Fruit fly (Drosophila melanogaster) whole organism, embryonic: Measurements from ENCODE around the gene CG6431.
A peak's percentile ranks its signal among the peaks of the same experiment; 100 is the strongest.

Experiments
- Asciz ChIP-seq: fragments of 200-800 bp; sonication (Bioruptor generic); optimal IDR thresholded peaks from 2 replicates; lab custom pipeline; 2017; ENCODE audit warnings: missing biosample characterization, mild to moderate bottlenecking, missing genetic modification characterization, missing genetic modification reagents
- B-H2 ChIP-seq: fragments of 200-800 bp; sonication (Bioruptor generic); optimal IDR thresholded peaks from 2 replicates; lab custom pipeline; 2018; ENCODE audit warnings: missing biosample characterization, mild to moderate bottlenecking, missing genetic modification characterization
- BEAF-32 ChIP-seq: fragments of 200-800 bp; sonication (Bioruptor generic); optimal IDR thresholded peaks from 3 replicates; lab custom pipeline; 2017; ENCODE audit warnings: missing biosample characterization, missing genetic modification characterization, mild to moderate bottlenecking, moderate library complexity, missing genetic modification reagents
- CG10267 ChIP-seq: fragments of 200-800 bp; sonication (Bioruptor generic); optimal IDR thresholded peaks from 2 replicates; lab custom pipeline; 2018; ENCODE audit warnings: missing biosample characterization, mild to moderate bottlenecking, missing genetic modification characterization, moderate library complexity
- CG10321 ChIP-seq: fragments of 200-800 bp; sonication (Bioruptor generic); IDR thresholded peaks from 2 replicates; pipeline ENCODE4 v1.3.6; 2022; ENCODE audit warnings: missing biosample characterization, missing genetic modification characterization
- CG11560 ChIP-seq: fragments of 200-800 bp; sonication (Bioruptor generic); IDR thresholded peaks from 3 replicates; pipeline ENCODE4 v1.3.6; 2022; ENCODE audit warnings: missing biosample characterization, missing genetic modification characterization
- CG12769 ChIP-seq: fragments of 200-800 bp; sonication (Bioruptor generic); optimal IDR thresholded peaks from 2 replicates; lab custom pipeline; 2019; ENCODE audit warnings: missing biosample characterization, mild to moderate bottlenecking, missing genetic modification characterization, moderate library complexity
- CG13287 ChIP-seq: fragments of 200-800 bp; sonication (Bioruptor generic); IDR thresholded peaks from 2 replicates; pipeline ENCODE4 v1.3.6; 2022; ENCODE audit warnings: missing biosample characterization, missing genetic modification characterization; ENCODE audit not compliant: partially characterized antibody
- CG13775 ChIP-seq: fragments of 200-800 bp; sonication (Bioruptor generic); optimal IDR thresholded peaks from 3 replicates; lab custom pipeline; 2017; ENCODE audit warnings: missing biosample characterization, mild to moderate bottlenecking, missing genetic modification characterization
- CG14441 ChIP-seq: fragments of 200-800 bp; sonication (Bioruptor generic); IDR thresholded peaks from 2 replicates; pipeline ENCODE4 v1.3.6; 2022; ENCODE audit warnings: missing biosample characterization, missing genetic modification characterization
- CG14667 ChIP-seq: fragments of 200-800 bp; sonication (Bioruptor generic); IDR thresholded peaks from 2 replicates; pipeline ENCODE4 v1.3.6; 2022; ENCODE audit warnings: missing biosample characterization, missing genetic modification characterization
- CG15011 ChIP-seq: fragments of 200-800 bp; sonication (Bioruptor generic); optimal IDR thresholded peaks from 3 replicates; lab custom pipeline; 2018; ENCODE audit warnings: missing biosample characterization, mild to moderate bottlenecking, missing genetic modification characterization
- CG1529 ChIP-seq: fragments of 200-800 bp; sonication (Bioruptor generic); optimal IDR thresholded peaks from 3 replicates; lab custom pipeline; 2018; ENCODE audit warnings: missing biosample characterization, missing genetic modification characterization
- CG17568 ChIP-seq: fragments of 200-800 bp; sonication (Bioruptor generic); optimal IDR thresholded peaks from 2 replicates; lab custom pipeline; 2018; ENCODE audit warnings: missing biosample characterization, mild to moderate bottlenecking, missing genetic modification characterization, moderate library complexity
- CG17829 ChIP-seq: fragments of 200-800 bp; optimal IDR thresholded peaks from 2 replicates; lab custom pipeline; 2019; ENCODE audit warnings: missing biosample characterization, mild to moderate bottlenecking, missing genetic modification characterization, moderate library complexity
- CG18011 ChIP-seq: fragments of 200-800 bp; sonication (Bioruptor generic); optimal IDR thresholded peaks from 2 replicates; lab custom pipeline; 2017; ENCODE audit warnings: missing biosample characterization, missing genetic modification characterization, mild to moderate bottlenecking, moderate library complexity, missing genotype
- CG18476 ChIP-seq: fragments of 200-800 bp; sonication (Bioruptor generic); optimal IDR thresholded peaks from 2 replicates; lab custom pipeline; 2016; ENCODE audit warnings: missing biosample characterization, mild to moderate bottlenecking, missing genetic modification characterization
- CG2678 ChIP-seq: fragments of 200-800 bp; sonication (Bioruptor generic); optimal IDR thresholded peaks from 3 replicates; lab custom pipeline; 2019; ENCODE audit warnings: missing biosample characterization, mild to moderate bottlenecking, missing genetic modification characterization, moderate library complexity
- CG4360 ChIP-seq: fragments of 200-800 bp; sonication (Bioruptor generic); IDR thresholded peaks from 2 replicates; pipeline ENCODE4 v1.3.6; 2022; ENCODE audit warnings: missing biosample characterization, missing genetic modification characterization
- CG6765 ChIP-seq: fragments of 200-800 bp; sonication (Bioruptor generic); optimal IDR thresholded peaks from 3 replicates; lab custom pipeline; 2017; ENCODE audit warnings: missing biosample characterization, mild to moderate bottlenecking, missing genetic modification characterization
- CG6854 ChIP-seq: fragments of 200-800 bp; sonication (Bioruptor generic); optimal IDR thresholded peaks from 3 replicates; lab custom pipeline; 2017; ENCODE audit warnings: missing biosample characterization, mild to moderate bottlenecking, missing genetic modification characterization
- CG7556 ChIP-seq: fragments of 200-800 bp; sonication (Bioruptor generic); optimal IDR thresholded peaks from 2 replicates; lab custom pipeline; 2017; ENCODE audit warnings: missing biosample characterization, mild to moderate bottlenecking, missing genetic modification characterization
- CG9727 ChIP-seq: fragments of 200-800 bp; sonication (Bioruptor generic); optimal IDR thresholded peaks from 3 replicates; lab custom pipeline; 2017; ENCODE audit warnings: missing biosample characterization, mild to moderate bottlenecking, missing genetic modification characterization
- CG9797 ChIP-seq: fragments of 200-800 bp; sonication (Bioruptor generic); optimal IDR thresholded peaks from 3 replicates; lab custom pipeline; 2018; ENCODE audit warnings: missing biosample characterization, mild to moderate bottlenecking, missing genetic modification characterization
- CHES-1-like ChIP-seq: fragments of 200-800 bp; sonication (Bioruptor generic); optimal IDR thresholded peaks from 2 replicates; lab custom pipeline; 2016; ENCODE audit warnings: missing biosample characterization, missing genetic modification characterization
- CTCF ChIP-seq: fragments of 200-800 bp; sonication (Bioruptor generic); optimal IDR thresholded peaks from 2 replicates; lab custom pipeline; 2017; ENCODE audit warnings: missing biosample characterization, mild to moderate bottlenecking, missing genetic modification characterization, moderate library complexity
- D19A ChIP-seq: fragments of 200-800 bp; optimal IDR thresholded peaks from 3 replicates; lab custom pipeline; 2019; ENCODE audit warnings: missing biosample characterization, mild to moderate bottlenecking, missing genetic modification characterization, moderate library complexity
- Dek ChIP-seq: fragments of 200-800 bp; sonication (Bioruptor generic); optimal IDR thresholded peaks from 3 replicates; lab custom pipeline; 2019; ENCODE audit warnings: missing biosample characterization, mild to moderate bottlenecking, missing genetic modification characterization, moderate library complexity
- ERR ChIP-seq: fragments of 200-800 bp; sonication (Bioruptor generic); optimal IDR thresholded peaks from 2 replicates; lab custom pipeline; 2016; ENCODE audit warnings: missing biosample characterization, missing genetic modification characterization
- Ets97D ChIP-seq: fragments of 200-800 bp; sonication (Bioruptor generic); optimal IDR thresholded peaks from 3 replicates; lab custom pipeline; 2016; ENCODE audit warnings: missing biosample characterization, missing genetic modification characterization
- HLHmδ ChIP-seq: fragments of 200-800 bp; sonication (Bioruptor generic); optimal IDR thresholded peaks from 2 replicates; lab custom pipeline; 2018; ENCODE audit warnings: missing biosample characterization, mild to moderate bottlenecking, missing genetic modification characterization, moderate library complexity
- Max ChIP-seq: fragments of 200-800 bp; sonication (Bioruptor generic); optimal IDR thresholded peaks from 2 replicates; lab custom pipeline; 2016; ENCODE audit warnings: missing biosample characterization, mild to moderate bottlenecking, missing genetic modification characterization
- NK7.1 ChIP-seq: fragments of 200-800 bp; sonication (Bioruptor generic); optimal IDR thresholded peaks from 3 replicates; lab custom pipeline; 2016; ENCODE audit warnings: missing biosample characterization, missing genetic modification characterization
- Ptx1 ChIP-seq: fragments of 200-800 bp; sonication (Bioruptor generic); IDR thresholded peaks from 2 replicates; pipeline ENCODE4 v1.3.6; 2022; ENCODE audit warnings: missing biosample characterization, missing genetic modification characterization
- az2 ChIP-seq: fragments of 200-800 bp; sonication (Bioruptor generic); optimal IDR thresholded peaks from 3 replicates; lab custom pipeline; 2016; ENCODE audit warnings: missing biosample characterization, missing genetic modification characterization
- crol ChIP-seq: fragments of 200-800 bp; sonication (Bioruptor generic); IDR thresholded peaks from 2 replicates; pipeline ENCODE4 v1.3.6; 2022; ENCODE audit warnings: missing biosample characterization, missing genetic modification characterization
- dpn ChIP-seq, 2 experiments: fragments of 200-800 bp; sonication (Bioruptor generic); optimal IDR thresholded peaks; 3 replicates each; lab custom pipeline; 2016; ENCODE audit warnings: missing biosample characterization in 2 of 2, missing genetic modification characterization in 2 of 2
- ems ChIP-seq: fragments of 200-800 bp; sonication (Bioruptor generic); optimal IDR thresholded peaks from 3 replicates; lab custom pipeline; 2016; ENCODE audit warnings: missing biosample characterization, missing genetic modification characterization
- eve ChIP-seq, 2 experiments: fragments of >200 bp; optimal IDR thresholded peaks; 2 replicates each; lab custom pipeline; 2017; ENCODE audit warnings: missing biosample characterization in 2 of 2, missing genetic modification characterization in 2 of 2
- gcm2 ChIP-seq: fragments of 200-800 bp; sonication (Bioruptor generic); optimal IDR thresholded peaks from 2 replicates; lab custom pipeline; 2016; ENCODE audit warnings: missing biosample characterization, missing genetic modification characterization
- grau ChIP-seq: fragments of 200-800 bp; optimal IDR thresholded peaks from 3 replicates; lab custom pipeline; 2019; ENCODE audit warnings: missing biosample characterization, mild to moderate bottlenecking, missing genetic modification characterization, moderate library complexity
- gsb ChIP-seq: fragments of 200-800 bp; sonication (Bioruptor generic); IDR thresholded peaks from 2 replicates; pipeline ENCODE4 v1.3.6; 2022; ENCODE audit warnings: missing biosample characterization, missing genetic modification characterization
- gsb-n ChIP-seq: fragments of 200-800 bp; sonication (Bioruptor generic); optimal IDR thresholded peaks from 3 replicates; lab custom pipeline; 2018; ENCODE audit warnings: missing biosample characterization, mild to moderate bottlenecking, missing genetic modification characterization
- ham ChIP-seq: fragments of 200-800 bp; sonication (Bioruptor generic); IDR thresholded peaks from 2 replicates; pipeline ENCODE4 v1.3.6; 2022; ENCODE audit warnings: missing biosample characterization, missing genetic modification characterization
- hth ChIP-seq: fragments of >200 bp; optimal IDR thresholded peaks from 2 replicates; lab custom pipeline; 2017; ENCODE audit warnings: inconsistent platforms
- lab ChIP-seq: fragments of 200-800 bp; sonication (Bioruptor generic); optimal IDR thresholded peaks from 3 replicates; lab custom pipeline; 2017; ENCODE audit warnings: missing biosample characterization, missing genetic modification characterization, mild to moderate bottlenecking, moderate library complexity, missing genetic modification reagents
- pan ChIP-seq, 4 experiments: fragments of >200 bp in 3 of 4; fragments of 200-800 bp in 1 of 4; sonication (Bioruptor generic) in 1 of 4; optimal IDR thresholded peaks in 3 of 4; IDR thresholded peaks in 1 of 4; 2 replicates each; pipeline versions ENCODE4 v1.3.6 to Lab custom; 2017 to 2022; ENCODE audit warnings: missing biosample characterization in 2 of 4, missing genetic modification characterization in 2 of 4, mixed read lengths in 1 of 4
- rib ChIP-seq: fragments of 200-800 bp; sonication (Bioruptor generic); IDR thresholded peaks from 2 replicates; pipeline ENCODE4 v1.3.6; 2022; ENCODE audit warnings: missing biosample characterization, missing genetic modification characterization
- ro ChIP-seq: fragments of 200-800 bp; sonication (Bioruptor generic); IDR thresholded peaks from 2 replicates; pipeline ENCODE4 v1.3.6; 2022; ENCODE audit warnings: missing biosample characterization, missing genetic modification characterization
- stc ChIP-seq: fragments of 200-800 bp; sonication (Bioruptor generic); IDR thresholded peaks from 2 replicates; pipeline ENCODE4 v1.3.6; 2022; ENCODE audit warnings: missing biosample characterization, missing genetic modification characterization
- toy ChIP-seq: fragments of 200-800 bp; sonication (Bioruptor generic); IDR thresholded peaks from 2 replicates; pipeline ENCODE4 v1.3.6; 2022; ENCODE audit warnings: missing biosample characterization, missing genetic modification characterization
- tup ChIP-seq: fragments of 200-800 bp; sonication (Bioruptor generic); optimal IDR thresholded peaks from 2 replicates; lab custom pipeline; 2016; ENCODE audit warnings: missing biosample characterization, mild to moderate bottlenecking, missing genetic modification characterization, moderate library complexity

The CG6431 gene

DNA sequence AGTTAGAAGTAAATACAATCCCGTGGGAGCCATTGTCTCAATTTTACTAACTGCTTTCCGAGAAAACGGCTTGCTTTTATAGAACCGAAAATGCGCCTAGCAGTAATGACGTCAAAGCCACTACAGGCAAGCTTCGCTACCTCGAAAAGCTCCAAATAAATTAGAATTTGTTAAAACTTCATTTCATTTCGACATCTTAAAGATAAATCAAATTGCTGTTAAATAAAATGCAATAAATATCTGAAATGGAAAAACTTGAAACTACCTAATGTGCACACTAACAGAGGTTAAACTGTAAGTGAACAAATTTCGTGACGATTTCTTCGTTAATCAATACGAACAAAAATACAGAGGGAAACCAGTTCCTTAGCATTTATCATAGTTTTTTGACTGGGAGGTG, 26.0 kb upstream of the CG6431 start, which contains the start of gene CG7300 (continued):
- no peak for TF ChIP-seq CHES-1-like (GFP tag; lab: Kevin White, UChicago)
- TF ChIP-seq ems (GFP tag; lab: Kevin White, UChicago), result peak; percentile 29
- no peak for TF ChIP-seq hth (lab: Kevin White, UChicago)
- peak; percentile 12 for TF ChIP-seq NK7.1 (GFP tag; lab: Kevin White, UChicago)
- no peak for TF ChIP-seq tup (GFP tag; lab: Kevin White, UChicago)
- TF ChIP-seq grau (tag; lab: Kevin White, UChicago), result peak; percentile 89
- TF ChIP-seq gsb-n (tag; lab: Kevin White, UChicago), result peak; percentile 32
- no peak for TF ChIP-seq CG4360 (GFP tag; lab: Robert Waterston, UW)
- TF ChIP-seq ro (GFP tag; lab: Robert Waterston, UW), result no peak
- peak; percentile 36 for TF ChIP-seq CG7556 (GFP tag; lab: Kevin White, UChicago)
- TF ChIP-seq pan (optimal IDR thresholded peaks at IDR 0.05; lab: Kevin White, UChicago), result no peak
- TF ChIP-seq pan (GFP tag; optimal IDR thresholded peaks at IDR 0.05 in 1 of 2, IDR thresholded peaks at IDR 0.05 in 1 of 2), result peak in 1 of 2 experiments; percentile 72
- no peak for TF ChIP-seq rib
- peak; percentile 45 to 52 for TF ChIP-seq dpn (GFP tag; optimal IDR thresholded peaks at IDR 0.05; lab: Kevin White, UChicago)
- TF ChIP-seq Ptx1, result peak; percentile 63
- TF ChIP-seq BEAF-32 (GFP tag; lab: Kevin White, UChicago), result no peak
- no peak for TF ChIP-seq toy (GFP tag; lab: Robert Waterston, UW)
- TF ChIP-seq CG17568 (GFP tag; lab: Kevin White, UChicago), result no peak
- no peak for TF ChIP-seq CG18011
- TF ChIP-seq CG14441 (GFP tag; lab: Robert Waterston, UW), result peak; percentile 49
- no peak for TF ChIP-seq eve (GFP tag; optimal IDR thresholded peaks at IDR 0.05; lab: Kevin White, UChicago)
- TF ChIP-seq CG13775, result no peak
- no peak for TF ChIP-seq D19A (tag; lab: Kevin White, UChicago)
- TF ChIP-seq CG1529 (GFP tag; lab: Kevin White, UChicago), result no peak
- TF ChIP-seq az2, result peak; percentile 31
- TF ChIP-seq Dek, result peak; percentile 47
- TF ChIP-seq CG6765 (GFP tag; lab: Kevin White, UChicago), result no peak
- no peak for TF ChIP-seq CG10321 (GFP tag; lab: Robert Waterston, UW)
- peak; percentile 27 for TF ChIP-seq CG10267
- no peak for TF ChIP-seq ERR (GFP tag; lab: Kevin White, UChicago)
- no peak for TF ChIP-seq CG18476
- TF ChIP-seq lab (GFP tag; lab: Kevin White, UChicago), result peak; percentile 76
- TF ChIP-seq CG9727 (GFP tag; lab: Kevin White, UChicago), result peak; percentile 17
- TF ChIP-seq B-H2 (GFP tag; lab: Kevin White, UChicago), result no peak
- no peak for TF ChIP-seq crol (GFP tag; lab: Robert Waterston, UW)
- TF ChIP-seq Max (GFP tag; lab: Kevin White, UChicago), result peak; percentile 16
- TF ChIP-seq CG15011 (GFP tag; lab: Kevin White, UChicago), result no peak
- TF ChIP-seq CTCF (GFP tag; lab: Kevin White, UChicago), result no peak
- no peak for TF ChIP-seq Ets97D (GFP tag; lab: Kevin White, UChicago)
- no peak for TF ChIP-seq CG9797 (GFP tag; lab: Kevin White, UChicago)
- TF ChIP-seq gsb (GFP tag; lab: Robert Waterston, UW), result 0 out of 2 replicates have a peak, but pooled peaks have one; percentile 38
- peak; percentile 41 for TF ChIP-seq CG14667 (GFP tag; lab: Robert Waterston, UW)
- TF ChIP-seq ham, result no peak
- TF ChIP-seq CG6854 (GFP tag; lab: Kevin White, UChicago), result no peak
- peak; percentile 53 for TF ChIP-seq CG12769 (tag; lab: Kevin White, UChicago)
- no peak for TF ChIP-seq Asciz (GFP tag; lab: Kevin White, UChicago)
- no peak for TF ChIP-seq CG13287
- TF ChIP-seq gcm2 (GFP tag; lab: Kevin White, UChicago), result no peak
- no peak for TF ChIP-seq HLHmδ (GFP tag; lab: Kevin White, UChicago)
- no peak; the same call in 1 of the 2 replicates for TF ChIP-seq stc (GFP tag; lab: Robert Waterston, UW)
- TF ChIP-seq CG2678 (tag; lab: Kevin White, UChicago), result peak; percentile 74
- TF ChIP-seq CG11560 (tag; lab: Robert Waterston, UW), result no peak
- TF ChIP-seq CG17829 (tag; lab: Kevin White, UChicago), result peak; percentile 17
